Fruit fly (Drosophila melanogaster): ENCODE results near the gene CG11398.

CG11398 gene

DNA sequence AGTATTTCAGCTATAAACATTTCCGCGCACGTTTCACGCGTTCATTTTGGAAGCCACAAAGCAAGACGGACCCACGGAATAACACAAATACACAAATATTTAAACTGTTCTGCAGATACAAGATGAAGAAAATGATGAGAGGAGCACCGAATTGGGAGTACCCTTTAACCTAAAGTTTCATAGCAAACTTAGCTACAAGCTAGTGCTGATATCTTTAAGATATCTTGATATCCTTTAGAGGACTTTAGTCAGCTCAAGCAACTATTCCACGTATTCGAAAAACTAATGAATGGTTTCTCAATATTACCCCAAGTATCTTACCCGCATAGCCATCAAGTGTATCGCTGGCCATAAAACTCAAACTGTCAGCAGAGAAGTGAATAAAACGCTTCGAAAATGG is 41.2 kb upstream of the CG11398 start (continued):
- TF ChIP-seq CG42726 (GFP tag; IDR thresholded peaks at IDR 0.05; ENCODE audit: partially characterized antibody) (no peak), bsh (GFP tag; optimal IDR thresholded peaks at IDR 0.05) (peak in 1 of 2 experiments; percentile 2), CG15479 (GFP tag; optimal IDR thresholded peaks at IDR 0.05) (no peak), PHDP (tag; optimal IDR thresholded peaks at IDR 0.05) (peak; percentile 27), CG12391 (tag; optimal IDR thresholded peaks at IDR 0.05) (peak; percentile 8), CG10209 (GFP tag; optimal IDR thresholded peaks at IDR 0.05) (peak; percentile 4), HLHmδ (GFP tag; optimal IDR thresholded peaks at IDR 0.05) (no peak), CG7839 (tag; optimal IDR thresholded peaks at IDR 0.05) (peak; percentile 34), CG8089 (GFP tag; optimal IDR thresholded peaks at IDR 0.05) (no peak), Hmr (GFP tag; optimal IDR thresholded peaks at IDR 0.05) (peak; percentile 13), CG2199 (GFP tag; IDR thresholded peaks at IDR 0.05) (no peak), Blimp-1 (GFP tag; optimal IDR thresholded peaks at IDR 0.05) (peak; percentile 3), CG8765 (GFP tag; IDR thresholded peaks at IDR 0.05) (no peak), Xbp1 (GFP tag; optimal IDR thresholded peaks at IDR 0.05) (peak; percentile 8), CG3407 (GFP tag; optimal IDR thresholded peaks at IDR 0.05) (no peak), Fer3 (tag; optimal IDR thresholded peaks at IDR 0.05) (no peak), chn (GFP tag; optimal IDR thresholded peaks at IDR 0.05) (no peak), Med (GFP tag) (peak; percentile 76), Oli (tag; optimal IDR thresholded peaks at IDR 0.05) (peak; percentile 3), Rfx (GFP tag; IDR thresholded peaks at IDR 0.05) (0 out of 2 replicates have a peak, but pooled peaks have one; percentile 10), D19A (tag; optimal IDR thresholded peaks at IDR 0.05) (peak; percentile 89), tll (GFP tag; optimal IDR thresholded peaks at IDR 0.05) (no peak), CG3281 (GFP tag; optimal IDR thresholded peaks at IDR 0.05) (no peak), CG9215 (GFP tag; IDR thresholded peaks at IDR 0.05) (no peak), row (GFP tag; IDR thresholded peaks at IDR 0.05) (peak; percentile 47; the same call in 2 of the 3 replicates), Ptx1 (GFP tag; IDR thresholded peaks at IDR 0.05) (no peak; the same call in 1 of the 2 replicates), CG11456 (GFP tag; IDR thresholded peaks at IDR 0.05) (no peak), GATAe (GFP tag; conservative IDR thresholded peaks at IDR 0.05) (no peak), dmrt99B (tag; optimal IDR thresholded peaks at IDR 0.05) (peak; percentile 47), Meics (GFP tag; optimal IDR thresholded peaks at IDR 0.05) (peak; percentile 7), Pdp1 (GFP tag; optimal IDR thresholded peaks at IDR 0.05) (peak in 1 of 2 experiments; percentile 14), CG2202 (tag; optimal IDR thresholded peaks at IDR 0.05) (no peak), CoRest (tag; optimal IDR thresholded peaks at IDR 0.05) (peak; percentile 17), gem (tag; optimal IDR thresholded peaks at IDR 0.05) (peak; percentile 41), nmo (GFP tag; optimal IDR thresholded peaks at IDR 0.05) (peak; percentile 11), unpg (GFP tag; optimal IDR thresholded peaks at IDR 0.05) (peak; percentile 1), Ets65A (GFP tag) (peak; percentile 79), CG7357 (GFP tag; IDR thresholded peaks at IDR 0.05) (peak; percentile 37; the same call in 1 of the 3 replicates), cas (GFP tag; IDR thresholded peaks at IDR 0.05) (no peak), Myb (GFP tag; optimal IDR thresholded peaks at IDR 0.05) (no peak), CG1603 (tag; optimal IDR thresholded peaks at IDR 0.05) (peak; percentile 21)

Measured in whole organism, embryonic.